Worm (Caenorhabditis elegans): ENCODE data around the gene cyp-25A4.

Gene cyp-25A4

DNA sequence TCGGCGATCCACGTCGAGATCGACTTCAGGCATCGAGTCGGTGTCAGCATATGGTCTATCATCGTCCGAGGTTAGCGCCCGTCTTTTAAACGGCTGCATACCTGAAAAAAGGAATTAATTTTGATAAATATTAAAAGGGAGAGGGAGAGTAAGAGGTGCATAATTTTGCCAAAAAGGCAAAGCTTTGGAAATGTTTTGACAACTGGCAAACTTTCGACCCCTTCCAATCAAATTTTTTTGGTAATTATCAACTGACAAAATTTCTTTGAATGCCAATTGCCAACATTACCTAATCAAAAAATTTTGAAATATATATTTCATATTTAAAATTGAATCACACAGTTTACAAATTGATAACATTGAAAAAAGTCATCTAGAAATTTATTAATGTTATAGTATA is 32.3 kb downstream of the cyp-25A4 start, which contains the start of gene dpy-27:
Gene dpy-27, minus strand, starts transcription at position 101 of the 400 bp plus-strand sequence.
- TF ChIP-seq ceh-45 (GFP tag; IDR thresholded peaks at IDR 0.05) = no peak
- TF ChIP-seq nhr-11 (tag; optimal IDR thresholded peaks at IDR 0.05) = no peak
- no peak for TF ChIP-seq fax-1 (tag; optimal IDR thresholded peaks at IDR 0.05)
- no peak for TF ChIP-seq ceh-2 (tag; optimal IDR thresholded peaks at IDR 0.05)
- no peak for TF ChIP-seq eyg-1 (tag; optimal IDR thresholded peaks at IDR 0.05)
- TF ChIP-seq pag-3 (tag; optimal IDR thresholded peaks at IDR 0.05; ENCODE audit: borderline replicate concordance) = no peak

DNA sequence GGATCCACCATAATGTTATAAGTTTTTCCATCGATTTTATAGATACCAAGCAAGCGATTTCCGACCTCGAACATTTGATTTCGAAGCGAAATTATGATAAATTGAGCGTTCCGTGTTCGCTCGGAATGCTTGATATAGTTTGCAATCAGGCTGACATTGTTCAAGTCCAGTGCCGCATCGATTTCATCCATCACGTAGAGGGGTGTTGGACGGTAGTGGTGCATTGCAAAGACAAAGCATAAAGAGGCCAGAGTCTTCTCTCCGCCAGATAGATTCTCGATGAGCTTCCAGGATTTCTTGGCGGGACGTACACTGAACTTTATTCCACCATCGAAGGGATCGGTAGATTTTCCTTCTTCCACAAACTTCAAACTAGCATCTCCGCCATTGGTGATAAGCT is 37.5 kb downstream of the cyp-25A4 start:
- TF ChIP-seq ceh-19 (GFP tag; optimal IDR thresholded peaks at IDR 0.05) (no peak), ets-4 (tag; optimal IDR thresholded peaks at IDR 0.05) (no peak), elt-4 (tag; optimal IDR thresholded peaks at IDR 0.05) (no peak), lin-11 (tag; optimal IDR thresholded peaks at IDR 0.05) (no peak), ceh-45 (GFP tag; IDR thresholded peaks at IDR 0.05) (no peak), ceh-48 (tag; optimal IDR thresholded peaks at IDR 0.05) (no peak), ref-2 (tag; optimal IDR thresholded peaks at IDR 0.05) (no peak), hlh-6 (tag; optimal IDR thresholded peaks at IDR 0.05) (no peak), syd-9 (tag; optimal IDR thresholded peaks at IDR 0.05) (no peak), pat-9 (tag; optimal IDR thresholded peaks at IDR 0.05) (no peak)

DNA sequence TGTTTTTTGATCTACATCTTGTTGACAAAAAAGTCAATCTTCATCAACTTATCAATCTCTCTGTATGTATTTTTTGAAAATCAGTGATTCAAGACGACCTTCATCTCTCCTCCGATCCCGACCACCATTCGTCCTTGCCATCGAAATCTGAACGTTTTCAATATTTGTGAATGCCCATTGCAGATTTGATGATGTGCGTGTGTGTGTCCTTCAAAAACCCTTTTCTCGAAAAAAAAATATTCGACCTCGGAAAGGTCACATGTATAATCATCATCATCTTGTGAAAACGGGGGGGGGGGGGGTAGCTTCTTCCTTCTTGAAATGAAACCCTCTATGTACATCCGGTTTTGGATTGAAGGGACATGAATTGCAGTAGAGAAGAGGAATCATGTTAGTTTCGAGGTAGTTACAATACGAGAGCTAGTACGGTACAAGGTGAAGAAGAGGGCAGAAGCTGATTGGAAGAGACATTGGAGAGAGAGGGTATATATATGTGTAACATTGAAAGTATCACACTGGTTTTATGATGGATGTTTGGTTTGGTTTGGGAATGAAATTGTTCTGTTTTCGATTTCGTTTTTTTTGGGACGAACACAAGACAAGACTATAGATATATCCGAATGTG is 39.4 kb downstream of the cyp-25A4 start:
- TF ChIP-seq K09A11.1 (tag; optimal IDR thresholded peaks at IDR 0.05; ENCODE audit: insufficient read depth) (no peak), nhr-232 (tag; optimal IDR thresholded peaks at IDR 0.05) (no peak), lim-6 (tag; optimal IDR thresholded peaks at IDR 0.05) (no peak), tbx-7 (tag; optimal IDR thresholded peaks at IDR 0.05) (no peak), odd-2 (tag; optimal IDR thresholded peaks at IDR 0.05) (no peak), gmeb-2 (tag; optimal IDR thresholded peaks at IDR 0.05) (peak; percentile 3), rnt-1 (tag; optimal IDR thresholded peaks at IDR 0.05) (no peak)

DNA sequence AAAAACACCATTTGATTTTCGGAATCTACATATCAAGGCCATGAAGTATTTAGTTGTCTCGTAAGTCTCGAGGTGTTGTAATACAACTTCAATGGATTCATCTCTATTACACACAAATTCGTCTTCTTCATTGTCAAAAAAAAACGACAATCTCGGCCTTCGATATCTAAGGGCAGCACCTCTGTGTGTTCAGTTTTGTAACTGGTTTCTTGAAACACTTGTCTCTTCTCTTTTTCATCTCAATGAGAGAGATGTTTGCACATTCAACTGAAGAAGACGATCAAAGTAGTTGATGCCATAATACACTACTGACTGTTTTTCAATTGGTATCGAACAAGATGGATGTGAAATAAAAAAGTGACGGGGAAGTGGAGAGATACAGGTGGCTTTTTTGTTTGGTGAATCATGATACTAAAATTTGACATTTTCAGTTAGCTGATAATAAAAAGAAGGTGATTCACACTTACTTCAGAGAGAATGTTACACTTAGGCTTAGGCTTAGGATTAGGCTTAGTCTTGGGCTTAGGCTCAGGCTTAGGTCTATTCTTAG is 40.4 kb downstream of the cyp-25A4 start:
- no peak for TF ChIP-seq ahr-1 (tag; optimal IDR thresholded peaks at IDR 0.05)
- peak; percentile 7 for TF ChIP-seq ama-1 (optimal IDR thresholded peaks at IDR 0.05)

DNA sequence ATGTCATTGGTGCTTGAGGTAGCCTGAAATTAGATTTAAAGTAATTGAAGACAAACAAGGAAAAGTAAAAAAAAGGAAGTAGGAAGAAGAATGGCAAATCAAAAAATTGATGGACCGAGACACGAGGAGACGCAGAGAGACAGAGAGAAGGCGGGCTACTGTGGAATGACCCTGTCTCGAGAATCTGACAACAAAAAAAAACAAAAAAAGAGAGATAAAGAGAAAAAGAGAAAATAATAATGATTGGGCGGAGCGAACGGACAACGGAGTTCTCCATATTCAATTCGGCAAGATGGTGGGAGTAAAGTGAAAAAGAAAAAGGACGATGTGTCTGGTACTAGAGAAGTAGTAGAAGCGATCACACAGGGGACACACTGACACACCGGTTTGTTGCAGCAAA is 42.9 kb downstream of the cyp-25A4 start, which contains the start of gene toh-1:
Gene toh-1, minus strand, starts transcription at position 23 of the 400 bp plus-strand sequence.
- no peak for TF ChIP-seq pha-4 (tag; optimal IDR thresholded peaks at IDR 0.05)
- TF ChIP-seq sox-2 (GFP tag; IDR thresholded peaks at IDR 0.05) = no peak
- TF ChIP-seq fkh-10 (GFP tag; optimal IDR thresholded peaks at IDR 0.05) = no peak
- no peak for TF ChIP-seq ceh-19 (GFP tag; optimal IDR thresholded peaks at IDR 0.05)
- no peak for TF ChIP-seq tbx-7 (tag; optimal IDR thresholded peaks at IDR 0.05)
- TF ChIP-seq zip-5 (tag; optimal IDR thresholded peaks at IDR 0.05) = no peak
- no peak for TF ChIP-seq npax-4 (tag; optimal IDR thresholded peaks at IDR 0.05)
- no peak for TF ChIP-seq nfya-1 (tag; optimal IDR thresholded peaks at IDR 0.05)
- TF ChIP-seq rnt-1 (tag; optimal IDR thresholded peaks at IDR 0.05) = no peak
- TF ChIP-seq K02D7.2 (tag; optimal IDR thresholded peaks at IDR 0.05) = no peak
- TF ChIP-seq hlh-8 (tag; optimal IDR thresholded peaks at IDR 0.05) = no peak
- no peak for TF ChIP-seq elt-4 (tag; optimal IDR thresholded peaks at IDR 0.05)
- TF ChIP-seq ceh-22 (tag; optimal IDR thresholded peaks at IDR 0.05) = no peak
- no peak for TF ChIP-seq unc-55 (GFP tag; optimal IDR thresholded peaks at IDR 0.05)

All from whole organism, late embryonic.